Worm (Caenorhabditis elegans) whole organism, mixed stage, embryonic: Measurements from ENCODE around the gene T05A7.13.

ENCODE experiments used
- elt-3 ChIP-seq: fragments of 150-350 bp; optimal IDR thresholded peaks from 2 replicates; lab custom pipeline; 2014; ENCODE audit warnings: missing biosample characterization, missing genetic modification characterization
- ham-2 ChIP-seq: fragments of 200-800 bp; sonication (Bioruptor generic); optimal IDR thresholded peaks from 2 replicates; lab custom pipeline; 2018; ENCODE audit warnings: mild to moderate bottlenecking, missing genetic modification characterization, missing compliant biosample characterization
- lsy-2 ChIP-seq: fragments of 150-350 bp; optimal IDR thresholded peaks from 2 replicates; lab custom pipeline; 2014; ENCODE audit warnings: missing biosample characterization, missing genetic modification characterization
- nhr-28 ChIP-seq: fragments of 150-350 bp; optimal IDR thresholded peaks from 2 replicates; lab custom pipeline; 2014; ENCODE audit warnings: missing biosample characterization, missing genetic modification characterization
- nhr-76 ChIP-seq: sonication (generic microtip); optimal IDR thresholded peaks from 2 replicates; lab custom pipeline; 2017; ENCODE audit warnings: missing biosample characterization, missing genetic modification characterization
- unc-120 ChIP-seq: sonication (generic microtip); optimal IDR thresholded peaks from 2 replicates; lab custom pipeline; 2017; ENCODE audit warnings: missing genetic modification characterization, missing compliant biosample characterization; ENCODE audit not compliant: poor library complexity, severe bottlenecking
- unc-39 ChIP-seq: fragments of 150-350 bp; optimal IDR thresholded peaks from 2 replicates; lab custom pipeline; 2014; ENCODE audit warnings: missing biosample characterization, missing genetic modification characterization

DNA sequence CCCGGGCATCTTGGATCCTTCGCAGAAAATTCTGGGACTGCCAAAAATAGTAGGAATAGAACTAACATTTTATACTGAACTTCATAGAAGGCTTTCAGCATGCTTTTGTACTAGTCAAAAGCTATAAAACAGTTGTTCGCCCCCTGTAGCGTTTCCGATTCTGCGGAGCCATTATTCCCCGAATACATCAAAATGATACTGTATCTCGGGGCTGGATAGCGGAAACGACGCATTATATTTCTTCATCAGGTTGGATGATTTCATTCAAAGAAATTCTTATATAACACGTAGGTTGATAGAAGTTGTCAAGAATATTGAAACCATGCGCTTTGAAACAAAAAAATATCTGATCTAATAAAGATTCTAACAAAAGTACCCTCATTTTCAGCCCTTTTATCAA lies 43.2 kb downstream of the T05A7.13 start, which contains the start of gene clec-137:
- TF ChIP-seq nhr-28, result no peak
- TF ChIP-seq elt-3 (tag; lab: Kevin White, UChicago), result no peak
- no peak for TF ChIP-seq ham-2 (GFP tag; lab: Kevin White, UChicago)
- no peak for TF ChIP-seq nhr-76 (tag; lab: Kevin White, UChicago)
- TF ChIP-seq unc-120 (tag; lab: Kevin White, UChicago), result no peak
- no peak for TF ChIP-seq unc-39
- TF ChIP-seq lsy-2 (tag; lab: Kevin White, UChicago), result no peak
